Fruit fly (Drosophila melanogaster) whole organism, embryonic: Measurements from ENCODE around the gene TotM.

Experiments used
- CG6175 ChIP-seq: fragments of 200-800 bp; sonication (Bioruptor generic); IDR thresholded peaks from 3 replicates; pipeline ENCODE4 v1.3.6; 2022; ENCODE audit warnings: missing biosample characterization, missing genetic modification characterization
- CG6654 ChIP-seq: fragments of 200-800 bp; sonication (Bioruptor generic); optimal IDR thresholded peaks from 2 replicates; lab custom pipeline; 2017; ENCODE audit warnings: missing biosample characterization, mild to moderate bottlenecking, missing genetic modification characterization
- Elba2 ChIP-seq: fragments of 200-800 bp; sonication (Bioruptor generic); optimal IDR thresholded peaks from 3 replicates; lab custom pipeline; 2016; ENCODE audit warnings: missing biosample characterization, missing genetic modification characterization
- Neu2 ChIP-seq: fragments of 200-800 bp; sonication (Bioruptor generic); optimal IDR thresholded peaks from 3 replicates; lab custom pipeline; 2016; ENCODE audit warnings: missing biosample characterization, missing genetic modification characterization, borderline replicate concordance
- Xbp1 ChIP-seq: fragments of 200-800 bp; sonication (Bioruptor generic); optimal IDR thresholded peaks from 3 replicates; lab custom pipeline; 2016; ENCODE audit warnings: missing biosample characterization, mild to moderate bottlenecking, missing genetic modification characterization
- abd-A ChIP-seq: fragments of 200-800 bp; sonication (Bioruptor generic); optimal IDR thresholded peaks from 3 replicates; lab custom pipeline; 2019; ENCODE audit warnings: missing biosample characterization, mild to moderate bottlenecking, missing genetic modification characterization, moderate library complexity
- eve ChIP-seq, 2 experiments: fragments of >200 bp; optimal IDR thresholded peaks; 2 replicates each; lab custom pipeline; 2017; ENCODE audit warnings: missing biosample characterization in 2 of 2, missing genetic modification characterization in 2 of 2
- sqz ChIP-seq: fragments of 200-800 bp; sonication (Bioruptor generic); optimal IDR thresholded peaks from 3 replicates; lab custom pipeline; 2018; ENCODE audit warnings: missing biosample characterization, mild to moderate bottlenecking, missing genetic modification characterization
- usp ChIP-seq: fragments of >200 bp; optimal IDR thresholded peaks from 2 replicates; lab custom pipeline; 2017; ENCODE audit warnings: missing biosample characterization, missing genetic modification characterization
- zfh2 ChIP-seq: fragments of 200-800 bp; sonication (Bioruptor generic); optimal IDR thresholded peaks from 2 replicates; lab custom pipeline; 2016; ENCODE audit warnings: missing biosample characterization, missing genetic modification characterization

The TotM gene

dm6 chr2L:5378829-5379228 is 49.2 kb downstream of the TotM start (continued):
- no peak for TF ChIP-seq Neu2 (GFP tag; lab: Kevin White, UChicago)
- TF ChIP-seq CG6654 (GFP tag; lab: Kevin White, UChicago) = no peak
- TF ChIP-seq CG6175 (GFP tag; lab: Robert Waterston, UW) = no peak
- TF ChIP-seq sqz (GFP tag; lab: Kevin White, UChicago) = no peak
- no peak for TF ChIP-seq Xbp1 (GFP tag; lab: Kevin White, UChicago)
- TF ChIP-seq usp (GFP tag; lab: Kevin White, UChicago) = no peak
- no peak for TF ChIP-seq abd-A (tag; lab: Kevin White, UChicago)
- TF ChIP-seq zfh2 (GFP tag; lab: Kevin White, UChicago) = no peak
- no peak for TF ChIP-seq Elba2
- TF ChIP-seq eve (GFP tag; optimal IDR thresholded peaks at IDR 0.05; lab: Kevin White, UChicago) = no peak
- TF ChIP-seq, all 482 proteins: peak for 56
